Fruit fly (Drosophila melanogaster) whole organism, embryonic: ENCODE data around the gene neur.

Experiments
- ATbp ChIP-seq: fragments of 200-800 bp; sonication (Bioruptor generic); optimal IDR thresholded peaks from 2 replicates; lab custom pipeline; 2017; ENCODE audit warnings: missing biosample characterization, mild to moderate bottlenecking, missing genetic modification characterization, missing genetic modification reagents
- Asciz ChIP-seq: fragments of 200-800 bp; sonication (Bioruptor generic); optimal IDR thresholded peaks from 2 replicates; lab custom pipeline; 2017; ENCODE audit warnings: missing biosample characterization, mild to moderate bottlenecking, missing genetic modification characterization, missing genetic modification reagents
- Bteb2 ChIP-seq: fragments of 200-800 bp; sonication (Bioruptor generic); optimal IDR thresholded peaks from 2 replicates; lab custom pipeline; 2016; ENCODE audit warnings: missing biosample characterization, missing genetic modification characterization
- CG10321 ChIP-seq: fragments of 200-800 bp; sonication (Bioruptor generic); IDR thresholded peaks from 2 replicates; pipeline ENCODE4 v1.3.6; 2022; ENCODE audit warnings: missing biosample characterization, missing genetic modification characterization
- CG10462 ChIP-seq: fragments of 200-800 bp; sonication (Bioruptor generic); optimal IDR thresholded peaks from 2 replicates; lab custom pipeline; 2016; ENCODE audit warnings: missing biosample characterization, missing genetic modification characterization
- CG14965 ChIP-seq: fragments of 200-800 bp; sonication (Bioruptor generic); optimal IDR thresholded peaks from 2 replicates; lab custom pipeline; 2016; ENCODE audit warnings: missing biosample characterization, missing genetic modification characterization, borderline replicate concordance
- CG1529 ChIP-seq: fragments of 200-800 bp; sonication (Bioruptor generic); optimal IDR thresholded peaks from 3 replicates; lab custom pipeline; 2018; ENCODE audit warnings: missing biosample characterization, missing genetic modification characterization
- CG15696 ChIP-seq: fragments of 200-800 bp; sonication (Bioruptor generic); optimal IDR thresholded peaks from 2 replicates; lab custom pipeline; 2019; ENCODE audit warnings: missing biosample characterization, mild to moderate bottlenecking, missing genetic modification characterization, moderate library complexity
- CG18764 ChIP-seq: fragments of 200-800 bp; sonication (Bioruptor generic); optimal IDR thresholded peaks from 3 replicates; lab custom pipeline; 2016; ENCODE audit warnings: missing biosample characterization, missing genetic modification characterization
- CG2116 ChIP-seq: fragments of 200-800 bp; sonication (Bioruptor generic); optimal IDR thresholded peaks from 3 replicates; lab custom pipeline; 2018; ENCODE audit warnings: missing biosample characterization, mild to moderate bottlenecking, missing genetic modification characterization
- CG2129 ChIP-seq: fragments of 200-800 bp; sonication (Bioruptor generic); IDR thresholded peaks from 2 replicates; pipeline ENCODE4 v1.3.6; 2022; ENCODE audit warnings: missing biosample characterization, missing genetic modification characterization; ENCODE audit not compliant: partially characterized antibody
- CG2202 ChIP-seq: fragments of 200-800 bp; sonication (Bioruptor generic); optimal IDR thresholded peaks from 2 replicates; lab custom pipeline; 2018; ENCODE audit warnings: missing biosample characterization, mild to moderate bottlenecking, missing genetic modification characterization
- CG31388 ChIP-seq: fragments of 200-800 bp; sonication (Bioruptor generic); optimal IDR thresholded peaks from 2 replicates; lab custom pipeline; 2016; ENCODE audit warnings: missing biosample characterization, missing genetic modification characterization
- CG5245 ChIP-seq: fragments of 200-800 bp; sonication (Bioruptor generic); optimal IDR thresholded peaks from 3 replicates; lab custom pipeline; 2016; ENCODE audit warnings: missing biosample characterization, missing genetic modification characterization
- CG5953 ChIP-seq: fragments of 200-800 bp; sonication (Bioruptor generic); IDR thresholded peaks from 2 replicates; pipeline ENCODE4 v1.3.6; 2022; ENCODE audit warnings: missing biosample characterization, missing genetic modification characterization
- CG7556 ChIP-seq: fragments of 200-800 bp; sonication (Bioruptor generic); optimal IDR thresholded peaks from 2 replicates; lab custom pipeline; 2017; ENCODE audit warnings: missing biosample characterization, mild to moderate bottlenecking, missing genetic modification characterization
- CG7745 ChIP-seq: fragments of 200-800 bp; sonication (Bioruptor generic); optimal IDR thresholded peaks from 2 replicates; lab custom pipeline; 2018; ENCODE audit warnings: missing biosample characterization, mild to moderate bottlenecking, missing genetic modification characterization, moderate library complexity
- CG7987 ChIP-seq: fragments of 200-800 bp; sonication (Bioruptor generic); optimal IDR thresholded peaks from 2 replicates; lab custom pipeline; 2018; ENCODE audit warnings: missing biosample characterization, mild to moderate bottlenecking, missing genetic modification characterization, moderate library complexity
- CG8924 ChIP-seq: fragments of 200-800 bp; optimal IDR thresholded peaks from 3 replicates; lab custom pipeline; 2019; ENCODE audit warnings: missing biosample characterization, mild to moderate bottlenecking, missing genetic modification characterization, moderate library complexity
- D19A ChIP-seq: fragments of 200-800 bp; optimal IDR thresholded peaks from 3 replicates; lab custom pipeline; 2019; ENCODE audit warnings: missing biosample characterization, mild to moderate bottlenecking, missing genetic modification characterization, moderate library complexity
- Doc2 ChIP-seq: fragments of 200-800 bp; sonication (Bioruptor generic); IDR thresholded peaks from 2 replicates; pipeline ENCODE4 v1.3.6; 2022; ENCODE audit warnings: missing biosample characterization, missing genetic modification characterization
- Dref ChIP-seq: fragments of 200-800 bp; sonication (Bioruptor generic); IDR thresholded peaks from 2 replicates; pipeline ENCODE4 v1.3.6; 2022; ENCODE audit warnings: missing biosample characterization, missing genetic modification characterization
- Elba2 ChIP-seq: fragments of 200-800 bp; sonication (Bioruptor generic); optimal IDR thresholded peaks from 3 replicates; lab custom pipeline; 2016; ENCODE audit warnings: missing biosample characterization, missing genetic modification characterization
- Fer3 ChIP-seq: fragments of 200-800 bp; sonication (Bioruptor generic); optimal IDR thresholded peaks from 2 replicates; lab custom pipeline; 2018; ENCODE audit warnings: missing biosample characterization, mild to moderate bottlenecking, missing genetic modification characterization, moderate library complexity
- H2.0 ChIP-seq: fragments of 200-800 bp; sonication (Bioruptor generic); IDR thresholded peaks from 2 replicates; pipeline ENCODE4 v1.3.6; 2022; ENCODE audit warnings: missing biosample characterization, missing genetic modification characterization
- Hmr ChIP-seq: fragments of 200-800 bp; sonication (Bioruptor generic); optimal IDR thresholded peaks from 3 replicates; lab custom pipeline; 2017; ENCODE audit warnings: mild to moderate bottlenecking, missing biosample characterization, missing genetic modification reagents, missing genetic modification characterization
- Hsf ChIP-seq: fragments of 200-800 bp; sonication (Bioruptor generic); optimal IDR thresholded peaks from 3 replicates; lab custom pipeline; 2016; ENCODE audit warnings: missing biosample characterization, missing genetic modification characterization
- Lpt ChIP-seq: fragments of >200 bp; optimal IDR thresholded peaks from 2 replicates; lab custom pipeline; 2018; ENCODE audit warnings: missing biosample characterization, missing genetic modification characterization
- Myb ChIP-seq: fragments of 200-800 bp; sonication (Bioruptor generic); optimal IDR thresholded peaks from 2 replicates; lab custom pipeline; 2016; ENCODE audit warnings: missing biosample characterization, missing genetic modification characterization
- Nf-YC ChIP-seq: fragments of 200-800 bp; optimal IDR thresholded peaks from 3 replicates; lab custom pipeline; 2019; ENCODE audit warnings: missing biosample characterization, mild to moderate bottlenecking, missing genetic modification characterization, moderate library complexity
- PHDP ChIP-seq: fragments of 200-800 bp; sonication (Bioruptor generic); optimal IDR thresholded peaks from 3 replicates; lab custom pipeline; 2018; ENCODE audit warnings: missing biosample characterization, mild to moderate bottlenecking, missing genetic modification characterization, moderate library complexity
- Stat92E ChIP-seq, 3 experiments: fragments of >200 bp in 2 of 3; fragments of 200-800 bp in 1 of 3; sonication (Bioruptor generic) in 1 of 3; optimal IDR thresholded peaks; 2 replicates each; lab custom pipeline; 2017 to 2019; ENCODE audit warnings: missing biosample characterization in 3 of 3, missing genetic modification characterization in 3 of 3, mild to moderate bottlenecking in 1 of 3, moderate library complexity in 1 of 3
- Trl ChIP-seq, 3 experiments: fragments of >200 bp in 2 of 3; fragments of 200-800 bp in 1 of 3; sonication (Bioruptor generic) in 1 of 3; optimal IDR thresholded peaks; 2 replicates in 1 of 3; 3 replicates in 2 of 3; lab custom pipeline; 2016 to 2017; ENCODE audit warnings: missing biosample characterization in 1 of 3, missing genetic modification characterization in 1 of 3
- YL-1 ChIP-seq: fragments of 200-800 bp; sonication (Bioruptor generic); optimal IDR thresholded peaks from 3 replicates; lab custom pipeline; 2017; ENCODE audit warnings: missing biosample characterization, mild to moderate bottlenecking, missing genetic modification characterization
- cad ChIP-seq: fragments of >200 bp; optimal IDR thresholded peaks from 2 replicates; lab custom pipeline; 2017; ENCODE audit warnings: missing biosample characterization, missing genetic modification characterization
- cwo ChIP-seq: fragments of 200-800 bp; sonication (Bioruptor generic); optimal IDR thresholded peaks from 3 replicates; lab custom pipeline; 2017; ENCODE audit warnings: missing biosample characterization, missing genetic modification characterization, mild to moderate bottlenecking, moderate library complexity, missing genetic modification reagents
- esg ChIP-seq: fragments of 200-800 bp; sonication (Bioruptor generic); conservative IDR thresholded peaks from 2 replicates; pipeline ENCODE4 v1.3.6; 2022; ENCODE audit warnings: missing biosample characterization, missing genetic modification characterization
- hb ChIP-seq: fragments of 200-800 bp; sonication (Bioruptor generic); IDR thresholded peaks from 3 replicates; pipeline ENCODE4 v1.3.6; 2022; ENCODE audit warnings: missing biosample characterization, missing genetic modification characterization; ENCODE audit not compliant: partially characterized antibody
- hkb ChIP-seq, 2 experiments: fragments of 200-800 bp in 1 of 2; fragments of >200 bp in 1 of 2; sonication (Bioruptor generic) in 1 of 2; IDR thresholded peaks in 1 of 2; optimal IDR thresholded peaks in 1 of 2; 2 replicates each; pipeline versions ENCODE4 v1.3.6 to Lab custom; 2017 to 2022; ENCODE audit warnings: missing biosample characterization in 1 of 2, missing genetic modification characterization in 1 of 2
- lmd ChIP-seq: fragments of 200-800 bp; sonication (Bioruptor generic); IDR thresholded peaks from 2 replicates; pipeline ENCODE4 v1.3.6; 2022; ENCODE audit warnings: missing biosample characterization, missing genetic modification characterization
- nom ChIP-seq: fragments of 200-800 bp; sonication (Bioruptor generic); optimal IDR thresholded peaks from 2 replicates; lab custom pipeline; 2017; ENCODE audit warnings: missing biosample characterization, missing genetic modification characterization, mild to moderate bottlenecking, moderate library complexity, missing genetic modification reagents
- phol ChIP-seq: fragments of 200-800 bp; sonication (Bioruptor generic); optimal IDR thresholded peaks from 3 replicates; lab custom pipeline; 2018; ENCODE audit warnings: missing biosample characterization, mild to moderate bottlenecking, missing genetic modification characterization, moderate library complexity
- salm ChIP-seq: fragments of 200-800 bp; sonication (Bioruptor generic); optimal IDR thresholded peaks from 2 replicates; lab custom pipeline; 2018; ENCODE audit warnings: missing biosample characterization, mild to moderate bottlenecking, missing genetic modification characterization
- sna ChIP-seq: fragments of 200-800 bp; sonication (Bioruptor generic); IDR thresholded peaks from 2 replicates; pipeline ENCODE4 v1.3.6; 2022; ENCODE audit warnings: missing biosample characterization, missing genetic modification characterization; ENCODE audit not compliant: partially characterized antibody
- stc ChIP-seq: fragments of 200-800 bp; sonication (Bioruptor generic); IDR thresholded peaks from 2 replicates; pipeline ENCODE4 v1.3.6; 2022; ENCODE audit warnings: missing biosample characterization, missing genetic modification characterization
- sug ChIP-seq: fragments of 200-800 bp; optimal IDR thresholded peaks from 2 replicates; lab custom pipeline; 2019; ENCODE audit warnings: missing biosample characterization, mild to moderate bottlenecking, missing genetic modification characterization, moderate library complexity
- unpg ChIP-seq: fragments of 200-800 bp; sonication (Bioruptor generic); optimal IDR thresholded peaks from 3 replicates; lab custom pipeline; 2018; ENCODE audit warnings: missing biosample characterization, mild to moderate bottlenecking, missing genetic modification characterization, moderate library complexity
- wdn ChIP-seq: fragments of 200-800 bp; sonication (Bioruptor generic); IDR thresholded peaks from 2 replicates; pipeline ENCODE4 v1.3.6; 2022; ENCODE audit warnings: missing biosample characterization, missing genetic modification characterization

The neur gene

dm6 chr3R:9031797-9032418, 7.4 kb downstream of the neur start (continued):
- peak; percentile 36 for TF ChIP-seq sug
- TF ChIP-seq hkb (optimal IDR thresholded peaks at IDR 0.05; lab: Kevin White, UChicago), result no peak
- TF ChIP-seq hkb (GFP tag; IDR thresholded peaks at IDR 0.05; lab: Robert Waterston, UW), result peak; percentile 96
- peak; percentile 85 for TF ChIP-seq salm (tag; lab: Kevin White, UChicago)
- TF ChIP-seq Elba2 (GFP tag; lab: Kevin White, UChicago), result no peak
- peak; percentile 91 for TF ChIP-seq H2.0 (GFP tag; lab: Robert Waterston, UW)
- TF ChIP-seq Fer3 (tag; lab: Kevin White, UChicago), result peak; percentile 90
- peak; percentile 93 for TF ChIP-seq CG5953 (GFP tag; lab: Robert Waterston, UW)
- peak; percentile 92 for TF ChIP-seq ATbp (GFP tag; lab: Kevin White, UChicago)
- TF ChIP-seq unpg, result peak; percentile 91
- TF ChIP-seq CG18764 (GFP tag; lab: Kevin White, UChicago), result peak; percentile 65
- TF ChIP-seq nom (GFP tag; lab: Kevin White, UChicago), result peak; percentile 97
- TF ChIP-seq phol (tag; lab: Kevin White, UChicago), result peak; percentile 83
- no peak for TF ChIP-seq Trl (optimal IDR thresholded peaks at IDR 0.05; lab: Kevin White, UChicago)
- TF ChIP-seq Trl (GFP tag; optimal IDR thresholded peaks at IDR 0.05; lab: Kevin White, UChicago), result peak; percentile 85
- TF ChIP-seq lmd, result peak; percentile 89
- peak; percentile 83 for TF ChIP-seq cwo (GFP tag; lab: Kevin White, UChicago)
- TF ChIP-seq Asciz, result peak; percentile 87
- no peak for TF ChIP-seq CG2129 (GFP tag; lab: Robert Waterston, UW)
- no peak for TF ChIP-seq CG15696 (tag; lab: Kevin White, UChicago)
- peak; percentile 87 for TF ChIP-seq CG1529 (GFP tag; lab: Kevin White, UChicago)
- peak; percentile 63 for TF ChIP-seq CG10462
- no peak for TF ChIP-seq CG14965 (GFP tag; lab: Kevin White, UChicago)
- TF ChIP-seq esg (GFP tag; lab: Robert Waterston, UW), result peak; percentile 92
- peak; percentile 75 for TF ChIP-seq D19A (tag; lab: Kevin White, UChicago)
- TF ChIP-seq Hmr (GFP tag; lab: Kevin White, UChicago), result peak; percentile 87
- peak; percentile 88 for TF ChIP-seq CG7556 (GFP tag; lab: Kevin White, UChicago)
- TF ChIP-seq Hsf, result peak; percentile 90
- peak; percentile 77 for TF ChIP-seq CG7987 (GFP tag; lab: Kevin White, UChicago)
- TF ChIP-seq Nf-YC (tag; lab: Kevin White, UChicago), result peak; percentile 30
- no peak for TF ChIP-seq sna
- peak in 1 of 3 experiments; percentile 95 for TF ChIP-seq Stat92E (GFP tag; optimal IDR thresholded peaks at IDR 0.05; lab: Kevin White, UChicago)
- TF ChIP-seq CG2116 (GFP tag; lab: Kevin White, UChicago), result peak; percentile 59
- peak; percentile 45 for TF ChIP-seq CG31388 (GFP tag; lab: Kevin White, UChicago)
- TF ChIP-seq stc (GFP tag; lab: Robert Waterston, UW), result peak; percentile 94
- TF ChIP-seq CG10321, result peak; percentile 60; the same call in 1 of the 2 replicates
- TF ChIP-seq CG2202, result peak; percentile 61
- peak; percentile 79 for TF ChIP-seq Bteb2 (GFP tag; lab: Kevin White, UChicago)
- peak; percentile 88 for TF ChIP-seq PHDP (tag; lab: Kevin White, UChicago)
- peak; percentile 89 for TF ChIP-seq CG8924
- TF ChIP-seq Dref (GFP tag; lab: Robert Waterston, UW), result no peak
- peak; percentile 16 for TF ChIP-seq YL-1 (GFP tag; lab: Kevin White, UChicago)
- TF ChIP-seq Doc2 (GFP tag; lab: Robert Waterston, UW), result no peak
- TF ChIP-seq cad (GFP tag; lab: Kevin White, UChicago), result no peak
- TF ChIP-seq Myb, result peak; percentile 61
- TF ChIP-seq CG5245, result peak; percentile 85
- no peak for TF ChIP-seq CG7745
- TF ChIP-seq Lpt, result no peak
- peak; percentile 84; the same call in 1 of the 2 replicates for TF ChIP-seq wdn
- TF ChIP-seq hb (GFP tag; lab: Robert Waterston, UW), result no peak
